Fruit fly (Drosophila melanogaster): ENCODE results near the gene robo2.

The robo2 gene

dm6 chr2L:1456305-1456704 lies 36.1 kb upstream of the robo2 start (continued):
- TF ChIP-seq Deaf1 (tag; optimal IDR thresholded peaks at IDR 0.05) (no peak), CG2875 (GFP tag; optimal IDR thresholded peaks at IDR 0.05) (peak; percentile 65), esg (GFP tag; conservative IDR thresholded peaks at IDR 0.05) (peak; percentile 20; the same call in 1 of the 2 replicates), bsh (GFP tag; optimal IDR thresholded peaks at IDR 0.05) (peak; percentile 2 to 82), chinmo (GFP tag; IDR thresholded peaks at IDR 0.05; ENCODE audit: partially characterized antibody) (no peak), corto (GFP tag; optimal IDR thresholded peaks at IDR 0.05) (no peak), CG9727 (GFP tag; optimal IDR thresholded peaks at IDR 0.05) (peak; percentile 72), mam (GFP tag; optimal IDR thresholded peaks at IDR 0.05) (no peak), trh (GFP tag; optimal IDR thresholded peaks at IDR 0.05) (no peak), Poxn (GFP tag; IDR thresholded peaks at IDR 0.05) (no peak), sd (tag; optimal IDR thresholded peaks at IDR 0.05) (no peak), Hr39 (optimal IDR thresholded peaks at IDR 0.05) (no peak), nau (GFP tag; optimal IDR thresholded peaks at IDR 0.05) (no peak), D19A (tag; optimal IDR thresholded peaks at IDR 0.05) (peak; percentile 66), Side (GFP tag; optimal IDR thresholded peaks at IDR 0.05) (no peak), CG18476 (GFP tag; optimal IDR thresholded peaks at IDR 0.05) (peak; percentile 2), fd64A (GFP tag; optimal IDR thresholded peaks at IDR 0.05) (no peak), Taf1 (GFP tag; IDR thresholded peaks at IDR 0.05) (no peak), B-H2 (GFP tag; optimal IDR thresholded peaks at IDR 0.05) (no peak), chif (GFP tag; optimal IDR thresholded peaks at IDR 0.05) (peak; percentile 47 to 52), trem (tag; optimal IDR thresholded peaks at IDR 0.05) (peak; percentile 78), Fer3 (tag; optimal IDR thresholded peaks at IDR 0.05) (no peak), CG17829 (tag; optimal IDR thresholded peaks at IDR 0.05) (peak; percentile 85), CoRest (tag; optimal IDR thresholded peaks at IDR 0.05) (peak; percentile 60), ara (GFP tag; IDR thresholded peaks at IDR 0.05) (peak; percentile 89), CG2120 (GFP tag; optimal IDR thresholded peaks at IDR 0.05) (no peak), sim (GFP tag; IDR thresholded peaks at IDR 0.05) (peak; percentile 44; the same call in 1 of the 2 replicates), CG16779 (GFP tag; IDR thresholded peaks at IDR 0.05) (no peak), tgo (GFP tag; IDR thresholded peaks at IDR 0.05) (peak; percentile 44; the same call in 1 of the 3 replicates), Dp (GFP tag; optimal IDR thresholded peaks at IDR 0.05) (no peak), tll (GFP tag; optimal IDR thresholded peaks at IDR 0.05) (no peak), lab (GFP tag; optimal IDR thresholded peaks at IDR 0.05) (peak; percentile 18), CG8388 (GFP tag; optimal IDR thresholded peaks at IDR 0.05) (peak; percentile 60), sr (GFP tag; IDR thresholded peaks at IDR 0.05) (no peak), Opbp (GFP tag; IDR thresholded peaks at IDR 0.05; ENCODE audit: partially characterized antibody) (no peak), shn (GFP tag; optimal IDR thresholded peaks at IDR 0.05) (no peak), CG12744 (GFP tag; optimal IDR thresholded peaks at IDR 0.05) (no peak), Ets65A (GFP tag) (peak; percentile 48), CG12391 (tag; optimal IDR thresholded peaks at IDR 0.05) (peak; percentile 71), CG17186 (GFP tag; optimal IDR thresholded peaks at IDR 0.05) (no peak), CG15696 (tag; optimal IDR thresholded peaks at IDR 0.05) (peak; percentile 80), bab2 (GFP tag; optimal IDR thresholded peaks at IDR 0.05) (no peak), vvl (GFP tag; IDR thresholded peaks at IDR 0.05) (peak; percentile 82), lmd (GFP tag; IDR thresholded peaks at IDR 0.05) (peak; percentile 72), CG1603 (tag; optimal IDR thresholded peaks at IDR 0.05) (peak; percentile 73), pnt (GFP tag; optimal IDR thresholded peaks at IDR 0.05) (no peak), Atf6 (GFP tag; IDR thresholded peaks at IDR 0.05) (no peak), CG12769 (tag; optimal IDR thresholded peaks at IDR 0.05) (no peak), Usf (GFP tag; optimal IDR thresholded peaks at IDR 0.05) (no peak), cad (GFP tag; optimal IDR thresholded peaks at IDR 0.05) (no peak), sc (optimal IDR thresholded peaks at IDR 0.05) (no peak), sc (GFP tag; optimal IDR thresholded peaks at IDR 0.05) (peak; percentile 44)
